Worm (Caenorhabditis elegans) whole organism, L1 larva: ENCODE results near the gene ZC412.3.

Experiments used
- C16A3.4 ChIP-seq: fragments of 150-350 bp; optimal IDR thresholded peaks from 2 replicates; lab custom pipeline; 2014; ENCODE audit warnings: missing biosample characterization, missing genetic modification characterization
- C34B4.2 ChIP-seq: sonication (generic microtip); optimal IDR thresholded peaks from 2 replicates; lab custom pipeline; 2017; ENCODE audit warnings: mild to moderate bottlenecking, missing genetic modification characterization, missing compliant biosample characterization
- F16B12.6 ChIP-seq: fragments of 150-350 bp; optimal IDR thresholded peaks from 2 replicates; lab custom pipeline; 2014; ENCODE audit warnings: missing biosample characterization, missing genetic modification characterization
- Y116A8C.19 ChIP-seq: sonication (generic microtip); optimal IDR thresholded peaks from 2 replicates; lab custom pipeline; 2016; ENCODE audit warnings: missing compliant biosample characterization, missing genetic modification characterization, borderline replicate concordance
- alr-1 ChIP-seq: fragments of 200-800 bp; sonication (Bioruptor generic); optimal IDR thresholded peaks from 2 replicates; lab custom pipeline; 2018; ENCODE audit warnings: borderline replicate concordance, mild to moderate bottlenecking, missing genetic modification characterization, missing compliant biosample characterization
- aly-2 ChIP-seq: fragments of 150-350 bp; optimal IDR thresholded peaks from 2 replicates; lab custom pipeline; 2014; ENCODE audit warnings: missing biosample characterization, missing genetic modification characterization
- ama-1 ChIP-seq: fragments of 150-350 bp; optimal IDR thresholded peaks from 2 replicates; lab custom pipeline; 2014
- blmp-1 ChIP-seq: fragments of 150-350 bp; optimal IDR thresholded peaks from 2 replicates; lab custom pipeline; 2014; ENCODE audit warnings: missing biosample characterization, missing genetic modification characterization
- ceh-88 ChIP-seq: fragments of 200-800 bp; sonication (Bioruptor generic); IDR thresholded peaks from 2 replicates; pipeline ENCODE4 v1.3.6; 2022; ENCODE audit warnings: missing genetic modification characterization, missing compliant biosample characterization
- ceh-90 ChIP-seq: sonication (generic microtip); optimal IDR thresholded peaks from 2 replicates; lab custom pipeline; 2016; ENCODE audit warnings: missing genetic modification characterization, missing compliant biosample characterization
- dpl-1 ChIP-seq, 3 experiments: fragments of 150-350 bp in 2 of 3; sonication (generic microtip) in 1 of 3; optimal IDR thresholded peaks; 2 replicates each; lab custom pipeline; 2014 to 2017; ENCODE audit warnings: missing biosample characterization in 3 of 3, missing genetic modification characterization in 3 of 3, missing genetic modification reagents in 3 of 3
- efl-1 ChIP-seq, 4 experiments: fragments of 150-350 bp; optimal IDR thresholded peaks in 3 of 4; peaks in 1 of 4; 1 replicate in 1 of 4; 2 replicates in 3 of 4; lab custom pipeline; 2014; ENCODE audit warnings: missing biosample characterization in 2 of 4, missing genetic modification characterization in 2 of 4, missing genetic modification reagents in 2 of 4
- efl-3 ChIP-seq: fragments of 200-800 bp; sonication (Bioruptor generic); optimal IDR thresholded peaks from 2 replicates; lab custom pipeline; 2018; ENCODE audit warnings: mild to moderate bottlenecking, missing genetic modification characterization, missing compliant biosample characterization
- egl-27 ChIP-seq, 2 experiments: fragments of 150-350 bp in 1 of 2; sonication (generic microtip); optimal IDR thresholded peaks; 3 replicates each; lab custom pipeline; 2017 to 2018; ENCODE audit warnings: missing biosample characterization in 2 of 2, missing genetic modification characterization in 2 of 2, missing genetic modification reagents in 2 of 2
- elt-3 ChIP-seq, 6 experiments: fragments of 150-350 bp in 1 of 6; sonication (generic microtip); optimal IDR thresholded peaks; 2 replicates each; lab custom pipeline; 2017 to 2018; ENCODE audit warnings: missing biosample characterization in 6 of 6, missing genetic modification characterization in 6 of 6, inconsistent platforms in 1 of 6
- fkh-10 ChIP-seq: sonication (generic microtip); optimal IDR thresholded peaks from 2 replicates; lab custom pipeline; 2017; ENCODE audit warnings: missing biosample characterization, missing genetic modification reagents, missing genetic modification characterization
- fkh-4 ChIP-seq: sonication (generic microtip); optimal IDR thresholded peaks from 2 replicates; lab custom pipeline; 2016; ENCODE audit warnings: missing compliant biosample characterization, missing genetic modification characterization, borderline replicate concordance
- fos-1 ChIP-seq: fragments of 150-350 bp; optimal IDR thresholded peaks from 2 replicates; lab custom pipeline; 2014; ENCODE audit warnings: missing biosample characterization, missing genetic modification characterization
- grh-1 ChIP-seq: fragments of 200-800 bp; sonication (Bioruptor generic); IDR thresholded peaks from 2 replicates; pipeline ENCODE4 v1.3.6; 2022; ENCODE audit warnings: missing genetic modification reagents, missing genetic modification characterization, missing compliant biosample characterization
- hlh-4 ChIP-seq: sonication (generic microtip); optimal IDR thresholded peaks from 2 replicates; lab custom pipeline; 2016; ENCODE audit warnings: mild to moderate bottlenecking, missing genetic modification characterization, missing compliant biosample characterization
- jun-1 ChIP-seq: fragments of 150-350 bp; optimal IDR thresholded peaks from 2 replicates; lab custom pipeline; 2014; ENCODE audit warnings: missing biosample characterization, missing genetic modification reagents, missing genetic modification characterization
- lin-14 ChIP-seq: fragments of 200-800 bp; sonication (Bioruptor generic); optimal IDR thresholded peaks from 2 replicates; lab custom pipeline; 2018; ENCODE audit warnings: mild to moderate bottlenecking, missing genetic modification characterization, moderate library complexity, missing compliant biosample characterization
- lin-15B ChIP-seq: fragments of 150-350 bp; sonication (generic microtip); optimal IDR thresholded peaks from 3 replicates; lab custom pipeline; 2014; ENCODE audit warnings: missing biosample characterization, missing genetic modification characterization
- lin-35 ChIP-seq, 2 experiments: fragments of 150-350 bp; optimal IDR thresholded peaks; 2 replicates each; lab custom pipeline; 2014; ENCODE audit warnings: missing biosample characterization in 2 of 2, missing genetic modification characterization in 2 of 2, missing genetic modification reagents in 2 of 2
- lsy-2 ChIP-seq, 2 experiments: fragments of 150-350 bp; optimal IDR thresholded peaks; 2 replicates each; lab custom pipeline; 2014; ENCODE audit warnings: missing biosample characterization in 2 of 2, missing genetic modification characterization in 2 of 2
- mdl-1 ChIP-seq, 2 experiments: fragments of 150-350 bp; optimal IDR thresholded peaks; 2 replicates each; lab custom pipeline; 2014 to 2017; ENCODE audit warnings: missing biosample characterization in 2 of 2, missing genetic modification characterization in 2 of 2, inconsistent platforms in 1 of 2
- mep-1 ChIP-seq: fragments of 150-350 bp; optimal IDR thresholded peaks from 2 replicates; lab custom pipeline; 2014; ENCODE audit warnings: missing biosample characterization, missing genetic modification characterization
- nhr-12 ChIP-seq: sonication (generic microtip); optimal IDR thresholded peaks from 2 replicates; lab custom pipeline; 2017; ENCODE audit warnings: missing biosample characterization, missing genetic modification characterization
- nhr-20 ChIP-seq: sonication (generic microtip); optimal IDR thresholded peaks from 2 replicates; lab custom pipeline; 2016; ENCODE audit warnings: mild to moderate bottlenecking, missing genetic modification characterization, missing compliant biosample characterization
- nhr-237 ChIP-seq: fragments of 150-350 bp; optimal IDR thresholded peaks from 2 replicates; lab custom pipeline; 2014; ENCODE audit warnings: missing biosample characterization, missing genetic modification characterization
- nhr-28 ChIP-seq: fragments of 150-350 bp; optimal IDR thresholded peaks from 2 replicates; lab custom pipeline; 2014; ENCODE audit warnings: missing biosample characterization, missing genetic modification characterization
- nhr-77 ChIP-seq: fragments of 150-350 bp; optimal IDR thresholded peaks from 2 replicates; lab custom pipeline; 2014; ENCODE audit warnings: missing biosample characterization, missing genetic modification characterization
- nhr-90 ChIP-seq: sonication (generic microtip); optimal IDR thresholded peaks from 2 replicates; lab custom pipeline; 2016; ENCODE audit warnings: mild to moderate bottlenecking, missing genetic modification characterization, missing compliant biosample characterization; ENCODE audit not compliant: poor library complexity
- pag-3 ChIP-seq: sonication (generic microtip); optimal IDR thresholded peaks from 2 replicates; lab custom pipeline; 2017; ENCODE audit warnings: missing genetic modification characterization, mild to moderate bottlenecking, missing compliant biosample characterization, antibody characterized with exemption, borderline replicate concordance; ENCODE audit not compliant: insufficient read depth
- pqm-1 ChIP-seq: sonication (generic microtip); optimal IDR thresholded peaks from 3 replicates; lab custom pipeline; 2017; ENCODE audit warnings: missing biosample characterization, missing genetic modification characterization
- rnt-1 ChIP-seq: sonication (generic microtip); optimal IDR thresholded peaks from 2 replicates; lab custom pipeline; 2016; ENCODE audit warnings: mild to moderate bottlenecking, missing genetic modification characterization, moderate library complexity, missing compliant biosample characterization
- skn-1 ChIP-seq: fragments of 150-350 bp; optimal IDR thresholded peaks from 2 replicates; lab custom pipeline; 2014; ENCODE audit warnings: missing biosample characterization, missing genetic modification characterization
- snu-23 ChIP-seq: sonication (generic microtip); optimal IDR thresholded peaks from 2 replicates; lab custom pipeline; 2016; ENCODE audit warnings: missing genetic modification characterization, missing compliant biosample characterization
- sox-4 ChIP-seq: sonication (generic microtip); optimal IDR thresholded peaks from 2 replicates; lab custom pipeline; 2016; ENCODE audit warnings: missing genetic modification characterization, missing compliant biosample characterization
- sptf-1 ChIP-seq: fragments of 150-350 bp; optimal IDR thresholded peaks from 2 replicates; lab custom pipeline; 2014; ENCODE audit warnings: missing biosample characterization, missing genetic modification characterization
- sup-37 ChIP-seq: fragments of 200-800 bp; sonication (Bioruptor generic); optimal IDR thresholded peaks from 2 replicates; lab custom pipeline; 2018; ENCODE audit warnings: mild to moderate bottlenecking, missing genetic modification characterization, missing compliant biosample characterization
- tlp-1 ChIP-seq: fragments of 150-350 bp; optimal IDR thresholded peaks from 2 replicates; lab custom pipeline; 2014; ENCODE audit warnings: missing biosample characterization, missing genetic modification characterization
- unc-30 ChIP-seq: sonication (generic microtip); optimal IDR thresholded peaks from 2 replicates; lab custom pipeline; 2017; ENCODE audit warnings: missing biosample characterization, missing genetic modification characterization
- unc-98 ChIP-seq: fragments of 200-800 bp; sonication (Bioruptor generic); IDR thresholded peaks from 2 replicates; pipeline ENCODE4 v1.3.6; 2022; ENCODE audit warnings: missing genetic modification characterization, missing compliant biosample characterization
- xbp-1 ChIP-seq: sonication (generic microtip); optimal IDR thresholded peaks from 2 replicates; lab custom pipeline; 2016; ENCODE audit warnings: missing genetic modification characterization, missing compliant biosample characterization
- zag-1 ChIP-seq: fragments of 150-350 bp; optimal IDR thresholded peaks from 2 replicates; lab custom pipeline; 2014; ENCODE audit warnings: missing biosample characterization, missing genetic modification characterization
- zip-4 ChIP-seq: fragments of 200-800 bp; sonication (Bioruptor generic); optimal IDR thresholded peaks from 2 replicates; lab custom pipeline; 2018; ENCODE audit warnings: mild to moderate bottlenecking, missing genetic modification characterization, moderate library complexity, missing compliant biosample characterization
- ztf-4 ChIP-seq: fragments of 150-350 bp; optimal IDR thresholded peaks from 2 replicates; lab custom pipeline; 2014; ENCODE audit warnings: missing biosample characterization, missing genetic modification characterization

The ZC412.3 gene

DNA sequence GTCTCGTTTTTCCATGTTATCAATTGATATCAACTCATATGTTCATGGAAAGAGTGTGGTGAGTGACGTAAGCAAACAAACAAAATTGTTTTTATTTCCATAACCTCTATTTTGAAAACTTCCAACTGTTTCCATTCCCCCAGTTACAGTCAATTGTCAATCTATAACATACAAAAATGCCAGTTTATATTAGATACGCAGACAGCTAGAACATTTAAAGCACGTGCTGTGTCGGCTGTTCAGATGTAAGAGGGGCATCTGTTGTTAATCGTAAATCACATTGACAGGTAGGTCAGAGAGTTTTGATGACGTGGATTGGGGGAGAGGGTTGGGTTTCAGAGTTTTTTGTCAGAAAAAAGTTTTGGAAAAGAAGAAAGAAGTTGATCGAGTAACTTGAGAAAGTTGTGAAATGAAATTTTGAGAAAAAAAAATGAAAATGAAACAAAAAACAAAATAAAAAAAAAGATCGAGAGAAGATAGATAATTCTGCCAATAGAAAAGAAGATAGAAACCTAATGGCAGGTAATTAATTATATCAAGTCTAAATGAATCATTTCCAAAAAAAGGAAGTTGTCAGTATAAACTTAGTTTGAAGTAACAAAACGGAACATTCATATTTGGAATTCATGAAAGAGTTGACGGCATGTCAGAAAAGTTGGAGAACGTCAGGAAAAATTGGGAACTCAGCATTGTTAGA lies 22.7 kb downstream of the ZC412.3 start (continued):
- TF ChIP-seq pag-3 (tag; lab: Kevin White, UChicago) (no peak), lsy-2 (tag; optimal IDR thresholded peaks at IDR 0.05; lab: Kevin White, UChicago) (peak; percentile 71 to 78), nhr-28 (tag; lab: Kevin White, UChicago) (no peak), sptf-1 (tag; lab: Kevin White, UChicago) (no peak)

ce11 chrV:14847291-14847915 lies 23.9 kb downstream of the ZC412.3 start, which contains the start of gene ret-1:
Gene ret-1, minus strand, starts transcription at chrV:14847413.
- no peak for TF ChIP-seq alr-1 (tag; lab: Kevin White, UChicago)
- TF ChIP-seq hlh-4 (tag; lab: Kevin White, UChicago) = no peak
- TF ChIP-seq efl-3 (GFP tag; lab: Kevin White, UChicago) = no peak
- peak in 1 of 2 experiments; percentile 59 for TF ChIP-seq mdl-1 (tag; optimal IDR thresholded peaks at IDR 0.05; lab: Kevin White, UChicago)
- TF ChIP-seq lin-35 (GFP tag; optimal IDR thresholded peaks at IDR 0.05; lab: Kevin White, UChicago) = no peak
- TF ChIP-seq ceh-88 (GFP tag; lab: Robert Waterston, UW) = no peak
- peak; percentile 52 to 56 for TF ChIP-seq lsy-2 (tag; optimal IDR thresholded peaks at IDR 0.05; lab: Kevin White, UChicago)
- no peak for TF ChIP-seq fkh-10
- TF ChIP-seq unc-30 = no peak
- peak; percentile 16 to 45 for TF ChIP-seq efl-1 (optimal IDR thresholded peaks at IDR 0.05; lab: Kevin White, UChicago)
- TF ChIP-seq efl-1 (GFP tag; optimal IDR thresholded peaks at IDR 0.05 in 1 of 2; lab: Kevin White, UChicago) = peak in 1 of 2 experiments; percentile 88
- TF ChIP-seq snu-23 (GFP tag; lab: Kevin White, UChicago) = peak; percentile 72
- TF ChIP-seq pqm-1 = no peak
- no peak for TF ChIP-seq ceh-90 (tag; lab: Kevin White, UChicago)
- TF ChIP-seq F16B12.6 (tag; lab: Kevin White, UChicago) = no peak
- no peak for TF ChIP-seq zag-1 (tag; lab: Kevin White, UChicago)
- peak; percentile 58 for TF ChIP-seq nhr-20
- TF ChIP-seq aly-2 (tag; lab: Kevin White, UChicago) = no peak
- no peak for TF ChIP-seq grh-1 (GFP tag; lab: Robert Waterston, UW)
- no peak for TF ChIP-seq nhr-237 (tag; lab: Kevin White, UChicago)
- no peak for TF ChIP-seq unc-98 (GFP tag; lab: Robert Waterston, UW)
- no peak for TF ChIP-seq Y116A8C.19 (tag; lab: Kevin White, UChicago)
- no peak for TF ChIP-seq jun-1 (tag; lab: Kevin White, UChicago)
- no peak for TF ChIP-seq nhr-12 (tag; lab: Kevin White, UChicago)
- TF ChIP-seq elt-3 (tag; optimal IDR thresholded peaks at IDR 0.05; lab: Kevin White, UChicago) = no peak
- TF ChIP-seq mep-1 (tag; lab: Kevin White, UChicago) = peak; percentile 44
- TF ChIP-seq xbp-1 = peak; percentile 31
- no peak for TF ChIP-seq nhr-28 (tag; lab: Kevin White, UChicago)
- TF ChIP-seq lin-14 = peak; percentile 81
- TF ChIP-seq tlp-1 (tag; lab: Kevin White, UChicago) = no peak
- peak; percentile 93 for TF ChIP-seq rnt-1
- no peak for TF ChIP-seq skn-1 (tag; lab: Kevin White, UChicago)
- no peak for TF ChIP-seq fos-1 (tag; lab: Kevin White, UChicago)
- TF ChIP-seq ama-1 (lab: Kevin White, UChicago) = no peak
- TF ChIP-seq ztf-4 (tag; lab: Kevin White, UChicago) = no peak
- TF ChIP-seq C34B4.2 (tag; lab: Kevin White, UChicago) = no peak
- TF ChIP-seq pag-3 (tag; lab: Kevin White, UChicago) = peak; percentile 18
- TF ChIP-seq fkh-4 (tag; lab: Kevin White, UChicago) = no peak
- TF ChIP-seq C16A3.4 (tag; lab: Kevin White, UChicago) = peak; percentile 9
- TF ChIP-seq nhr-77 (tag; lab: Kevin White, UChicago) = no peak
- peak in 1 of 3 experiments; percentile 10 for TF ChIP-seq dpl-1 (GFP tag; optimal IDR thresholded peaks at IDR 0.05; lab: Kevin White, UChicago)
- no peak for TF ChIP-seq lin-15B
- no peak for TF ChIP-seq egl-27 (tag; optimal IDR thresholded peaks at IDR 0.05; lab: Kevin White, UChicago)
- TF ChIP-seq sup-37 (GFP tag; lab: Kevin White, UChicago) = no peak
- no peak for TF ChIP-seq zip-4
- TF ChIP-seq blmp-1 (tag; lab: Kevin White, UChicago) = no peak
- no peak for TF ChIP-seq sox-4 (tag; lab: Kevin White, UChicago)
- no peak for TF ChIP-seq nhr-90 (tag; lab: Kevin White, UChicago)
